Worm (Caenorhabditis elegans) whole organism, L4 larva: ENCODE measurements around the gene Y62E10A.24.

Source experiments
- F10B5.3 ChIP-seq: sonication (generic microtip); optimal IDR thresholded peaks from 2 replicates; lab custom pipeline; 2016; ENCODE audit warnings: mild to moderate bottlenecking, missing genetic modification characterization, missing compliant biosample characterization
- F26F4.8 ChIP-seq: fragments of 200-800 bp; sonication (Bioruptor generic); conservative IDR thresholded peaks from 2 replicates; pipeline ENCODE4 v1.3.6; 2022; ENCODE audit warnings: missing genetic modification characterization, missing compliant biosample characterization
- F37D6.2 ChIP-seq: sonication (generic microtip); optimal IDR thresholded peaks from 2 replicates; lab custom pipeline; 2016; ENCODE audit warnings: mild to moderate bottlenecking, missing genetic modification characterization, missing compliant biosample characterization
- R02D3.7 ChIP-seq: fragments of 150-350 bp; sonication (generic microtip); optimal IDR thresholded peaks from 3 replicates; lab custom pipeline; 2014; ENCODE audit warnings: missing biosample characterization, missing genetic modification characterization
- Y5F2A.4 ChIP-seq: fragments of 200-800 bp; sonication (Bioruptor generic); optimal IDR thresholded peaks from 2 replicates; lab custom pipeline; 2018; ENCODE audit warnings: mild to moderate bottlenecking, missing genetic modification characterization, missing compliant biosample characterization
- ZK546.5 ChIP-seq, 2 experiments: sonication (generic microtip); optimal IDR thresholded peaks; 2 replicates each; lab custom pipeline; 2017; ENCODE audit warnings: missing biosample characterization in 2 of 2, missing genetic modification characterization in 2 of 2
- aha-1 ChIP-seq: fragments of 150-350 bp; peaks from one replicate; lab custom pipeline; 2014; ENCODE audit warnings: missing biosample characterization, missing genetic modification characterization
- arid-1 ChIP-seq: fragments of 200-800 bp; sonication (Bioruptor generic); conservative IDR thresholded peaks from 2 replicates; pipeline ENCODE4 v1.3.6; 2022; ENCODE audit warnings: missing genetic modification reagents, missing genetic modification characterization, missing compliant biosample characterization
- attf-4 ChIP-seq: sonication (generic microtip); optimal IDR thresholded peaks from 3 replicates; lab custom pipeline; 2017; ENCODE audit warnings: missing biosample characterization, missing genetic modification characterization
- ceh-20 ChIP-seq: fragments of 200-800 bp; sonication (Bioruptor generic); IDR thresholded peaks from 2 replicates; pipeline ENCODE4 v1.3.6; 2022; ENCODE audit warnings: missing genetic modification reagents, missing genetic modification characterization, missing compliant biosample characterization
- ceh-44 ChIP-seq: fragments of 200-800 bp; sonication (Bioruptor generic); IDR thresholded peaks from 2 replicates; pipeline ENCODE4 v1.3.6; 2022; ENCODE audit warnings: missing genetic modification reagents, missing genetic modification characterization, missing compliant biosample characterization
- ceh-82 ChIP-seq: sonication (generic microtip); optimal IDR thresholded peaks from 2 replicates; lab custom pipeline; 2017; ENCODE audit warnings: missing biosample characterization, missing genetic modification characterization
- ces-1 ChIP-seq: fragments of 150-350 bp; sonication (generic microtip); optimal IDR thresholded peaks from 4 replicates; lab custom pipeline; 2014; ENCODE audit warnings: missing biosample characterization, missing genetic modification reagents, missing genetic modification characterization
- cey-2 ChIP-seq: sonication (generic microtip); optimal IDR thresholded peaks from 3 replicates; lab custom pipeline; 2017; ENCODE audit warnings: missing genetic modification characterization, mild to moderate bottlenecking, missing compliant biosample characterization, antibody characterized with exemption, borderline replicate concordance; ENCODE audit not compliant: insufficient read depth
- daf-12 ChIP-seq: fragments of 150-350 bp; optimal IDR thresholded peaks from 2 replicates; lab custom pipeline; 2014; ENCODE audit warnings: missing biosample characterization, missing genetic modification reagents, missing genetic modification characterization
- daf-16 ChIP-seq, 3 experiments: sonication (generic microtip); optimal IDR thresholded peaks; 2 replicates each; lab custom pipeline; 2016 to 2017; ENCODE audit warnings: missing genetic modification characterization in 3 of 3, missing genetic modification reagents in 3 of 3, mild to moderate bottlenecking in 2 of 3, missing compliant biosample characterization in 2 of 3, missing biosample characterization in 1 of 3, moderate library complexity in 1 of 3
- daf-19 ChIP-seq: fragments of 200-800 bp; sonication (Bioruptor generic); conservative IDR thresholded peaks from 2 replicates; pipeline ENCODE4 v1.3.6; 2022; ENCODE audit warnings: missing genetic modification characterization, missing compliant biosample characterization
- dmd-9 ChIP-seq: fragments of 200-800 bp; sonication (Bioruptor generic); IDR thresholded peaks from 2 replicates; pipeline ENCODE4 v1.3.6; 2022; ENCODE audit warnings: missing genetic modification reagents, missing genetic modification characterization, missing compliant biosample characterization
- duxl-1 ChIP-seq: sonication (generic microtip); optimal IDR thresholded peaks from 2 replicates; lab custom pipeline; 2016; ENCODE audit warnings: mild to moderate bottlenecking, missing genetic modification characterization, moderate library complexity, missing compliant biosample characterization; ENCODE audit not compliant: poor library complexity
- dve-1 ChIP-seq: sonication (generic microtip); optimal IDR thresholded peaks from 2 replicates; lab custom pipeline; 2017; ENCODE audit warnings: antibody characterized with exemption, mild to moderate bottlenecking, missing genetic modification characterization, missing compliant biosample characterization; ENCODE audit not compliant: insufficient read depth
- egl-27 ChIP-seq: sonication (generic microtip); optimal IDR thresholded peaks from 3 replicates; lab custom pipeline; 2017; ENCODE audit warnings: missing biosample characterization, missing genetic modification reagents, missing genetic modification characterization
- egl-43 ChIP-seq: fragments of 200-800 bp; sonication (Bioruptor generic); IDR thresholded peaks from 2 replicates; pipeline ENCODE4 v1.3.6; 2022; ENCODE audit warnings: missing genetic modification reagents, missing genetic modification characterization, missing compliant biosample characterization
- fos-1 ChIP-seq: fragments of 150-350 bp; optimal IDR thresholded peaks from 2 replicates; lab custom pipeline; 2014; ENCODE audit warnings: missing biosample characterization, missing genetic modification characterization
- gei-8 ChIP-seq: fragments of 200-800 bp; sonication (Bioruptor generic); optimal IDR thresholded peaks from 2 replicates; lab custom pipeline; 2018; ENCODE audit warnings: mild to moderate bottlenecking, missing genetic modification characterization, missing compliant biosample characterization
- hmg-1.1 ChIP-seq: fragments of 200-800 bp; sonication (Bioruptor generic); IDR thresholded peaks from 2 replicates; pipeline ENCODE4 v1.3.6; 2022; ENCODE audit warnings: missing genetic modification reagents, missing genetic modification characterization, missing compliant biosample characterization
- jun-1 ChIP-seq: fragments of 150-350 bp; optimal IDR thresholded peaks from 2 replicates; lab custom pipeline; 2014; ENCODE audit warnings: missing biosample characterization, missing genetic modification reagents, missing genetic modification characterization
- lim-7 ChIP-seq: fragments of 200-800 bp; sonication (Bioruptor generic); IDR thresholded peaks from 2 replicates; pipeline ENCODE4 v1.3.6; 2022; ENCODE audit warnings: missing genetic modification characterization, missing compliant biosample characterization
- lin-13 ChIP-seq: fragments of 150-350 bp; optimal IDR thresholded peaks from 2 replicates; lab custom pipeline; 2014; ENCODE audit warnings: missing biosample characterization, missing genetic modification reagents, missing genetic modification characterization
- lin-15B ChIP-seq: fragments of 150-350 bp; sonication (generic microtip); optimal IDR thresholded peaks from 3 replicates; lab custom pipeline; 2014; ENCODE audit warnings: missing biosample characterization, missing genetic modification characterization
- lin-38 ChIP-seq: fragments of 200-800 bp; sonication (Bioruptor generic); IDR thresholded peaks from 2 replicates; pipeline ENCODE4 v1.3.6; 2022; ENCODE audit warnings: missing genetic modification reagents, missing genetic modification characterization, missing compliant biosample characterization
- lin-39 ChIP-seq: fragments of 150-350 bp; optimal IDR thresholded peaks from 2 replicates; lab custom pipeline; 2014; ENCODE audit warnings: missing biosample characterization, missing genetic modification reagents, missing genetic modification characterization
- lir-3 ChIP-seq: sonication (generic microtip); optimal IDR thresholded peaks from 2 replicates; lab custom pipeline; 2016; ENCODE audit warnings: mild to moderate bottlenecking, missing genetic modification characterization, missing compliant biosample characterization
- madf-5 ChIP-seq, 2 experiments: fragments of 200-800 bp; sonication (Bioruptor generic); IDR thresholded peaks; 2 replicates each; pipeline ENCODE4 v1.3.6; 2022; ENCODE audit warnings: missing compliant biosample characterization in 2 of 2, missing genetic modification characterization in 2 of 2
- mdl-1 ChIP-seq, 2 experiments: fragments of 150-350 bp in 1 of 2; sonication (generic microtip) in 1 of 2; optimal IDR thresholded peaks; 2 replicates each; lab custom pipeline; 2014 to 2017; ENCODE audit warnings: missing biosample characterization in 2 of 2, missing genetic modification characterization in 2 of 2
- mdt-29 ChIP-seq: fragments of 200-800 bp; sonication (Bioruptor generic); IDR thresholded peaks from 2 replicates; pipeline ENCODE4 v1.3.6; 2022; ENCODE audit warnings: missing genetic modification reagents, missing genetic modification characterization, missing compliant biosample characterization
- nhr-111 ChIP-seq: fragments of 200-800 bp; sonication (Bioruptor generic); optimal IDR thresholded peaks from 2 replicates; lab custom pipeline; 2018; ENCODE audit warnings: mild to moderate bottlenecking, missing genetic modification characterization, missing compliant biosample characterization
- nhr-237 ChIP-seq: sonication (generic microtip); optimal IDR thresholded peaks from 2 replicates; lab custom pipeline; 2017; ENCODE audit warnings: missing biosample characterization, missing genetic modification characterization
- nhr-28 ChIP-seq: fragments of 150-350 bp; optimal IDR thresholded peaks from 2 replicates; lab custom pipeline; 2014; ENCODE audit warnings: missing biosample characterization, missing genetic modification characterization
- nhr-6 ChIP-seq: fragments of 150-350 bp; optimal IDR thresholded peaks from 2 replicates; lab custom pipeline; 2014; ENCODE audit warnings: missing biosample characterization, missing genetic modification characterization
- php-3 ChIP-seq: fragments of 200-800 bp; sonication (Bioruptor generic); IDR thresholded peaks from 2 replicates; pipeline ENCODE4 v1.3.6; 2022; ENCODE audit warnings: missing genetic modification reagents, missing genetic modification characterization, missing compliant biosample characterization
- pqm-1 ChIP-seq: sonication (generic microtip); optimal IDR thresholded peaks from 2 replicates; lab custom pipeline; 2017; ENCODE audit warnings: missing biosample characterization, missing genetic modification characterization
- set-16 ChIP-seq: fragments of 200-800 bp; sonication (Bioruptor generic); IDR thresholded peaks from 2 replicates; pipeline ENCODE4 v1.3.6; 2022; ENCODE audit warnings: missing genetic modification reagents, missing genetic modification characterization, missing compliant biosample characterization
- skn-1 ChIP-seq: fragments of 150-350 bp; optimal IDR thresholded peaks from 2 replicates; lab custom pipeline; 2014; ENCODE audit warnings: missing biosample characterization, missing genetic modification characterization
- tag-97 ChIP-seq: fragments of 200-800 bp; sonication (Bioruptor generic); IDR thresholded peaks from 2 replicates; pipeline ENCODE4 v1.3.6; 2022; ENCODE audit warnings: missing genetic modification characterization, missing compliant biosample characterization
- unc-39 ChIP-seq: sonication (generic microtip); optimal IDR thresholded peaks from 2 replicates; lab custom pipeline; 2017; ENCODE audit warnings: missing biosample characterization, missing genetic modification characterization
- unc-62 ChIP-seq, 3 experiments: fragments of 150-350 bp in 1 of 3; sonication (generic microtip); optimal IDR thresholded peaks in 2 of 3; peaks in 1 of 3; 1 replicate in 1 of 3; 2 replicates in 2 of 3; lab custom pipeline; 2014 to 2017; ENCODE audit warnings: missing biosample characterization in 3 of 3, missing genetic modification characterization in 3 of 3, missing genetic modification reagents in 3 of 3, missing genotype in 1 of 3
- zag-1 ChIP-seq: fragments of 150-350 bp; optimal IDR thresholded peaks from 2 replicates; lab custom pipeline; 2014; ENCODE audit warnings: missing biosample characterization, missing genetic modification characterization
- zip-11 ChIP-seq: fragments of 200-800 bp; sonication (Bioruptor generic); IDR thresholded peaks from 2 replicates; pipeline ENCODE4 v1.3.6; 2022; ENCODE audit warnings: missing genetic modification characterization, missing compliant biosample characterization

The Y62E10A.24 gene

DNA sequence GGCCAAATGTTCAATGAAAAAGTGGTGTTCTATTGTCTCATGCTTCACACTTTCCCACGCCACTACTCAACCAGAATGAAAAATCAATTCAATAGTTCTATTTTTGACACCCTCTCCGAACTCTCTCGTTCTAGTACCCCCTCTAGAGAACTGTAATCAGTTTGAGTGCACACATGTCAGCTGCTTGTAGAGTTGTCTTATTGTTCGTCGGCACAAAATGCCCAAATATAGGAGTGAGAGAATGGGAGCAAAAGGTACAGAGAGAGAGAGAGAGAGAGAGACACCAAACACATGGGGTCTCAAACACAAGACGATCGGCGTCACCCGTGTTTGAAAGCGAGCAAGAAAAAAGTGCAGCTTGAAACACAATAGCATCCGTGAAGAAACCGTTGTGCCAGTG lies 36.2 kb upstream of the Y62E10A.24 start (continued):
- no peak for TF ChIP-seq tag-97 (GFP tag; lab: Robert Waterston, UW)
- TF ChIP-seq madf-5 (GFP tag; IDR thresholded peaks at IDR 0.05; lab: Robert Waterston, UW), result no peak
- TF ChIP-seq set-16 (GFP tag; lab: Robert Waterston, UW), result no peak
- no peak for TF ChIP-seq hmg-1.1 (GFP tag; lab: Robert Waterston, UW)
- TF ChIP-seq dve-1 (tag; lab: Kevin White, UChicago), result peak; percentile 41
- TF ChIP-seq php-3, result 0 out of 2 replicates have a peak, but pooled peaks have one; percentile 29
- no peak for TF ChIP-seq ceh-20 (GFP tag; lab: Robert Waterston, UW)
- TF ChIP-seq dmd-9 (GFP tag; lab: Robert Waterston, UW), result no peak
- TF ChIP-seq egl-43 (GFP tag; lab: Robert Waterston, UW), result no peak
- no peak for TF ChIP-seq mdt-29 (GFP tag; lab: Robert Waterston, UW)
- no peak for TF ChIP-seq duxl-1
- TF ChIP-seq egl-27 (tag; lab: Kevin White, UChicago), result no peak
- no peak for TF ChIP-seq lin-13 (GFP tag; lab: Kevin White, UChicago)
- no peak for TF ChIP-seq cey-2 (tag; lab: Kevin White, UChicago)
- no peak for TF ChIP-seq ceh-44
- TF ChIP-seq F37D6.2 (tag; lab: Kevin White, UChicago), result no peak
- TF ChIP-seq attf-4 (tag; lab: Kevin White, UChicago), result no peak
- TF ChIP-seq F26F4.8 (GFP tag; lab: Robert Waterston, UW), result no peak
- TF ChIP-seq gei-8, result no peak

DNA sequence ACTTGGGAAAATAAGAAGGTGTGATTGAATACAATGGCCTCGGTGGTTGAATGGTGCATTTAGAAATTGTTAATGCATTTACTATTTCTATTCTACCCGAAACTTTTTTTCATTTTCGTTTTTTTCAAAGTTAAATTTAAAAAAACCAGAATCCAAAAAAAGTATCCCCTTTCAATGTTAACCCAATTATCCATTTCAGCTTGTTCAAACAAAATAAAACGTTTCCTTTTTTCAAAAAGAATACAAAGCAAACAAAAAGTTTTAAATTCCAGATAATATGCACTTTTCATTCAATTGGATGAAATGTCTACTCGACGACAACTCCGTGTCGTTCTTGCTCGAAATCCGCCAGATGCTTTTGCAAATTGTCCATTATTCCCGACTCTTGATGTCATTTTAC lies 28.0 kb upstream of the Y62E10A.24 start, which contains the start of gene W02A2.5:
TSS of gene W02A2.5 (plus strand) at position 301 of the 400 bp plus-strand sequence.
- no peak for TF ChIP-seq jun-1 (tag; lab: Kevin White, UChicago)
- TF ChIP-seq unc-62 (GFP tag; optimal IDR thresholded peaks at IDR 0.05 in 1 of 2; lab: Kevin White, UChicago), result peak in 1 of 2 experiments; percentile 62
- no peak for TF ChIP-seq unc-62 (tag; optimal IDR thresholded peaks at IDR 0.05; lab: Kevin White, UChicago)
- TF ChIP-seq lir-3 (tag; lab: Kevin White, UChicago), result no peak
- TF ChIP-seq egl-43 (GFP tag; lab: Robert Waterston, UW), result no peak
- no peak for TF ChIP-seq Y5F2A.4
- TF ChIP-seq, all 104 proteins: peak for 1

DNA sequence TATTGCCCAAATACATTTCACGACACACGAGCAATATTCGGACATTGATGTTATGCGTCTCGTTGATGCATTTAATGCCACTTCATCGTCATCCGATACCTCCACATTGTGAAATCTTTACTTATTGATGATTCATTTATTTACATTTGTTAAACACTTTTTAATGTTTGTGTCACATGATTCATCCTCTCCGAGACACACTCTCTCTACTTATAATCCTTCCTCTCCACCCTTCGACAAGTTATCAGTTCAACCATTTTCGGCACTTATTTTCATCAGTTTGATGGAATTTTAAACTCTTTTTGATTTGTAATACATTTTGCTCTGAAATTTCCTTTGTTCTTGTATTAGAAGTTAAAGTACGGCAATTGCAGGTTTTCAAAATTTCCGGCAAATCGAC lies 24.4 kb upstream of the Y62E10A.24 start:
- TF ChIP-seq zip-11 (GFP tag; lab: Robert Waterston, UW) (no peak), daf-16 (GFP tag; optimal IDR thresholded peaks at IDR 0.05; lab: Kevin White, UChicago) (no peak), daf-16 (tag; optimal IDR thresholded peaks at IDR 0.05; lab: Kevin White, UChicago) (peak; percentile 40), daf-12 (tag; lab: Kevin White, UChicago) (no peak), ZK546.5 (tag; optimal IDR thresholded peaks at IDR 0.05; lab: Kevin White, UChicago) (no peak), nhr-237 (tag; lab: Kevin White, UChicago) (no peak), ces-1 (GFP tag; lab: Kevin White, UChicago) (no peak), nhr-111 (GFP tag; lab: Kevin White, UChicago) (no peak), lin-15B (tag; lab: Kevin White, UChicago) (no peak), pqm-1 (tag; lab: Kevin White, UChicago) (peak; percentile 35), R02D3.7 (no peak), aha-1 (tag; lab: Kevin White, UChicago) (peak; percentile 40), mdt-29 (GFP tag; lab: Robert Waterston, UW) (no peak), nhr-28 (tag; lab: Kevin White, UChicago) (peak; percentile 35), unc-39 (tag; lab: Kevin White, UChicago) (no peak), skn-1 (tag; lab: Kevin White, UChicago) (no peak), F10B5.3 (tag; lab: Kevin White, UChicago) (no peak), fos-1 (no peak), ceh-82 (tag; lab: Kevin White, UChicago) (no peak), dve-1 (tag; lab: Kevin White, UChicago) (peak; percentile 72), daf-19 (GFP tag; lab: Robert Waterston, UW) (no peak), mdl-1 (tag; optimal IDR thresholded peaks at IDR 0.05; lab: Kevin White, UChicago) (no peak), unc-62 (GFP tag; optimal IDR thresholded peaks at IDR 0.05 in 1 of 2; lab: Kevin White, UChicago) (no peak), unc-62 (tag; optimal IDR thresholded peaks at IDR 0.05; lab: Kevin White, UChicago) (no peak), zag-1 (tag; lab: Kevin White, UChicago) (no peak), lin-38 (GFP tag; lab: Robert Waterston, UW) (no peak), nhr-6 (tag; lab: Kevin White, UChicago) (peak; percentile 76), lin-39 (tag; lab: Kevin White, UChicago) (no peak), arid-1 (no peak), lim-7 (GFP tag; lab: Robert Waterston, UW) (no peak)
